Worm (Caenorhabditis elegans) whole organism, L4 larva: Measurements from ENCODE around the gene atrn-1.

Source experiments
- F37D6.2 ChIP-seq: sonication (generic microtip); optimal IDR thresholded peaks from 2 replicates; lab custom pipeline; 2016; ENCODE audit warnings: mild to moderate bottlenecking, missing genetic modification characterization, missing compliant biosample characterization
- F44E2.7 ChIP-seq: fragments of 200-800 bp; sonication (Bioruptor generic); IDR thresholded peaks from 2 replicates; pipeline ENCODE4 v2.1.2; 2022; ENCODE audit warnings: missing genetic modification characterization, missing compliant biosample characterization
- T26A8.4 ChIP-seq: fragments of 200-800 bp; sonication (Bioruptor generic); IDR thresholded peaks from 2 replicates; pipeline ENCODE4 v1.3.6; 2022; ENCODE audit warnings: missing genetic modification characterization, missing compliant biosample characterization
- Y48G9A.11 ChIP-seq: fragments of 200-800 bp; sonication (Bioruptor generic); IDR thresholded peaks from 2 replicates; pipeline ENCODE4 v1.3.6; 2022; ENCODE audit warnings: missing genetic modification reagents, missing genetic modification characterization, missing compliant biosample characterization
- Y75B8A.6 ChIP-seq: fragments of 200-800 bp; sonication (Bioruptor generic); IDR thresholded peaks from 2 replicates; pipeline ENCODE4 v1.3.6; 2022; ENCODE audit warnings: missing genetic modification reagents, missing genetic modification characterization, missing compliant biosample characterization
- aha-1 ChIP-seq: fragments of 150-350 bp; peaks from one replicate; lab custom pipeline; 2014; ENCODE audit warnings: missing biosample characterization, missing genetic modification characterization
- attf-4 ChIP-seq: sonication (generic microtip); optimal IDR thresholded peaks from 3 replicates; lab custom pipeline; 2017; ENCODE audit warnings: missing biosample characterization, missing genetic modification characterization
- ceh-20 ChIP-seq: fragments of 200-800 bp; sonication (Bioruptor generic); IDR thresholded peaks from 2 replicates; pipeline ENCODE4 v1.3.6; 2022; ENCODE audit warnings: missing genetic modification reagents, missing genetic modification characterization, missing compliant biosample characterization
- ceh-28 ChIP-seq: fragments of 150-350 bp; optimal IDR thresholded peaks from 2 replicates; lab custom pipeline; 2014; ENCODE audit warnings: missing biosample characterization, missing genetic modification reagents, missing genetic modification characterization
- ceh-32 ChIP-seq: sonication (generic microtip); optimal IDR thresholded peaks from 2 replicates; lab custom pipeline; 2016; ENCODE audit warnings: mild to moderate bottlenecking, missing genetic modification characterization, missing compliant biosample characterization; ENCODE audit not compliant: poor library complexity
- ces-1 ChIP-seq: fragments of 150-350 bp; sonication (generic microtip); optimal IDR thresholded peaks from 4 replicates; lab custom pipeline; 2014; ENCODE audit warnings: missing biosample characterization, missing genetic modification reagents, missing genetic modification characterization
- ctbp-1 ChIP-seq: fragments of 200-800 bp; sonication (Bioruptor generic); IDR thresholded peaks from 2 replicates; pipeline ENCODE4 v1.3.6; 2022; ENCODE audit warnings: missing genetic modification reagents, missing genetic modification characterization, missing compliant biosample characterization
- daf-19 ChIP-seq: fragments of 200-800 bp; sonication (Bioruptor generic); conservative IDR thresholded peaks from 2 replicates; pipeline ENCODE4 v1.3.6; 2022; ENCODE audit warnings: missing genetic modification characterization, missing compliant biosample characterization
- dmd-9 ChIP-seq: fragments of 200-800 bp; sonication (Bioruptor generic); IDR thresholded peaks from 2 replicates; pipeline ENCODE4 v1.3.6; 2022; ENCODE audit warnings: missing genetic modification reagents, missing genetic modification characterization, missing compliant biosample characterization
- duxl-1 ChIP-seq: sonication (generic microtip); optimal IDR thresholded peaks from 2 replicates; lab custom pipeline; 2016; ENCODE audit warnings: mild to moderate bottlenecking, missing genetic modification characterization, moderate library complexity, missing compliant biosample characterization; ENCODE audit not compliant: poor library complexity
- egl-27 ChIP-seq: sonication (generic microtip); optimal IDR thresholded peaks from 3 replicates; lab custom pipeline; 2017; ENCODE audit warnings: missing biosample characterization, missing genetic modification reagents, missing genetic modification characterization
- fos-1 ChIP-seq: fragments of 150-350 bp; optimal IDR thresholded peaks from 2 replicates; lab custom pipeline; 2014; ENCODE audit warnings: missing biosample characterization, missing genetic modification characterization
- lin-13 ChIP-seq: fragments of 150-350 bp; optimal IDR thresholded peaks from 2 replicates; lab custom pipeline; 2014; ENCODE audit warnings: missing biosample characterization, missing genetic modification reagents, missing genetic modification characterization
- lir-3 ChIP-seq: sonication (generic microtip); optimal IDR thresholded peaks from 2 replicates; lab custom pipeline; 2016; ENCODE audit warnings: mild to moderate bottlenecking, missing genetic modification characterization, missing compliant biosample characterization
- lsy-2 ChIP-seq, 2 experiments: fragments of 150-350 bp in 1 of 2; sonication (generic microtip) in 1 of 2; optimal IDR thresholded peaks; 2 replicates each; lab custom pipeline; 2014 to 2017; ENCODE audit warnings: missing biosample characterization in 2 of 2, missing genetic modification characterization in 2 of 2
- mdl-1 ChIP-seq, 2 experiments: fragments of 150-350 bp in 1 of 2; sonication (generic microtip) in 1 of 2; optimal IDR thresholded peaks; 2 replicates each; lab custom pipeline; 2014 to 2017; ENCODE audit warnings: missing biosample characterization in 2 of 2, missing genetic modification characterization in 2 of 2
- mdt-29 ChIP-seq: fragments of 200-800 bp; sonication (Bioruptor generic); IDR thresholded peaks from 2 replicates; pipeline ENCODE4 v1.3.6; 2022; ENCODE audit warnings: missing genetic modification reagents, missing genetic modification characterization, missing compliant biosample characterization
- mes-2 ChIP-seq: sonication (generic microtip); optimal IDR thresholded peaks from 2 replicates; lab custom pipeline; 2016; ENCODE audit warnings: missing genotype, mild to moderate bottlenecking, missing genetic modification characterization, missing compliant biosample characterization; ENCODE audit not compliant: poor library complexity, severe bottlenecking
- mxl-2 ChIP-seq: fragments of 200-800 bp; sonication (Bioruptor generic); conservative IDR thresholded peaks from 2 replicates; pipeline ENCODE4 v1.3.6; 2022; ENCODE audit warnings: missing genetic modification reagents, missing genetic modification characterization, missing compliant biosample characterization
- mxl-3 ChIP-seq: fragments of 200-800 bp; sonication (Bioruptor generic); optimal IDR thresholded peaks from 2 replicates; lab custom pipeline; 2018; ENCODE audit warnings: mild to moderate bottlenecking, missing genetic modification characterization, missing compliant biosample characterization
- nhr-102 ChIP-seq: sonication (generic microtip); optimal IDR thresholded peaks from 2 replicates; lab custom pipeline; 2016; ENCODE audit warnings: mild to moderate bottlenecking, missing genetic modification characterization, moderate library complexity, missing compliant biosample characterization
- nhr-111 ChIP-seq: fragments of 200-800 bp; sonication (Bioruptor generic); optimal IDR thresholded peaks from 2 replicates; lab custom pipeline; 2018; ENCODE audit warnings: mild to moderate bottlenecking, missing genetic modification characterization, missing compliant biosample characterization
- nhr-237 ChIP-seq: sonication (generic microtip); optimal IDR thresholded peaks from 2 replicates; lab custom pipeline; 2017; ENCODE audit warnings: missing biosample characterization, missing genetic modification characterization
- nhr-25 ChIP-seq: sonication (generic microtip); optimal IDR thresholded peaks from 2 replicates; lab custom pipeline; 2017; ENCODE audit warnings: missing genetic modification characterization, mild to moderate bottlenecking, missing compliant biosample characterization, antibody characterized with exemption, moderate library complexity, borderline replicate concordance; ENCODE audit not compliant: insufficient read depth
- nhr-28 ChIP-seq: fragments of 150-350 bp; optimal IDR thresholded peaks from 2 replicates; lab custom pipeline; 2014; ENCODE audit warnings: missing biosample characterization, missing genetic modification characterization
- nhr-41 ChIP-seq: fragments of 200-800 bp; sonication (Bioruptor generic); IDR thresholded peaks from 2 replicates; pipeline ENCODE4 v1.3.6; 2022; ENCODE audit warnings: missing genetic modification reagents, missing genetic modification characterization, missing compliant biosample characterization
- nhr-42 ChIP-seq: fragments of 200-800 bp; sonication (Bioruptor generic); IDR thresholded peaks from 2 replicates; pipeline ENCODE4 v1.3.6; 2022; ENCODE audit warnings: missing genetic modification characterization, missing compliant biosample characterization
- nhr-48 ChIP-seq: sonication (generic microtip); optimal IDR thresholded peaks from 2 replicates; lab custom pipeline; 2016; ENCODE audit warnings: mild to moderate bottlenecking, missing genetic modification characterization, missing compliant biosample characterization
- nhr-6 ChIP-seq: fragments of 150-350 bp; optimal IDR thresholded peaks from 2 replicates; lab custom pipeline; 2014; ENCODE audit warnings: missing biosample characterization, missing genetic modification characterization
- nhr-76 ChIP-seq: fragments of 150-350 bp; optimal IDR thresholded peaks from 2 replicates; lab custom pipeline; 2014; ENCODE audit warnings: missing biosample characterization, missing genetic modification characterization
- pqm-1 ChIP-seq: sonication (generic microtip); optimal IDR thresholded peaks from 2 replicates; lab custom pipeline; 2017; ENCODE audit warnings: missing biosample characterization, missing genetic modification characterization
- saeg-2 ChIP-seq: fragments of 200-800 bp; sonication (Bioruptor generic); IDR thresholded peaks from 2 replicates; pipeline ENCODE4 v1.3.6; 2022; ENCODE audit warnings: missing genetic modification reagents, missing genetic modification characterization, missing compliant biosample characterization
- sdz-12 ChIP-seq: fragments of 200-800 bp; sonication (Bioruptor generic); optimal IDR thresholded peaks from 2 replicates; lab custom pipeline; 2018; ENCODE audit warnings: mild to moderate bottlenecking, missing genetic modification characterization, missing compliant biosample characterization
- set-16 ChIP-seq: fragments of 200-800 bp; sonication (Bioruptor generic); IDR thresholded peaks from 2 replicates; pipeline ENCODE4 v1.3.6; 2022; ENCODE audit warnings: missing genetic modification reagents, missing genetic modification characterization, missing compliant biosample characterization
- skn-1 ChIP-seq: fragments of 150-350 bp; optimal IDR thresholded peaks from 2 replicates; lab custom pipeline; 2014; ENCODE audit warnings: missing biosample characterization, missing genetic modification characterization
- snpc-4 ChIP-seq: fragments of 150-350 bp; optimal IDR thresholded peaks from 2 replicates; lab custom pipeline; 2014; ENCODE audit warnings: missing biosample characterization, missing genetic modification characterization
- spr-1 ChIP-seq: sonication (generic microtip); optimal IDR thresholded peaks from 2 replicates; lab custom pipeline; 2016; ENCODE audit warnings: mild to moderate bottlenecking, missing genetic modification characterization, missing compliant biosample characterization
- tag-97 ChIP-seq: fragments of 200-800 bp; sonication (Bioruptor generic); IDR thresholded peaks from 2 replicates; pipeline ENCODE4 v1.3.6; 2022; ENCODE audit warnings: missing genetic modification characterization, missing compliant biosample characterization
- unc-130 ChIP-seq: sonication (generic microtip); optimal IDR thresholded peaks from 2 replicates; lab custom pipeline; 2016; ENCODE audit warnings: missing genetic modification reagents, missing genetic modification characterization, missing compliant biosample characterization
- unc-39 ChIP-seq: sonication (generic microtip); optimal IDR thresholded peaks from 2 replicates; lab custom pipeline; 2017; ENCODE audit warnings: missing biosample characterization, missing genetic modification characterization
- unc-62 ChIP-seq, 3 experiments: fragments of 150-350 bp in 1 of 3; sonication (generic microtip); optimal IDR thresholded peaks in 2 of 3; peaks in 1 of 3; 1 replicate in 1 of 3; 2 replicates in 2 of 3; lab custom pipeline; 2014 to 2017; ENCODE audit warnings: missing biosample characterization in 3 of 3, missing genetic modification characterization in 3 of 3, missing genetic modification reagents in 3 of 3, missing genotype in 1 of 3
- vab-7 ChIP-seq: fragments of 200-800 bp; sonication (Bioruptor generic); IDR thresholded peaks from 2 replicates; pipeline ENCODE4 v1.3.6; 2022; ENCODE audit warnings: missing genetic modification reagents, missing genetic modification characterization, missing compliant biosample characterization
- zfp-2 ChIP-seq: sonication (generic microtip); optimal IDR thresholded peaks from 2 replicates; lab custom pipeline; 2016; ENCODE audit warnings: mild to moderate bottlenecking, missing genetic modification characterization, missing compliant biosample characterization
- zfp-3 ChIP-seq: fragments of 200-800 bp; sonication (Bioruptor generic); conservative IDR thresholded peaks from 2 replicates; pipeline ENCODE4 v1.3.6; 2022; ENCODE audit warnings: missing genetic modification reagents, missing genetic modification characterization, missing compliant biosample characterization
- zip-11 ChIP-seq: fragments of 200-800 bp; sonication (Bioruptor generic); IDR thresholded peaks from 2 replicates; pipeline ENCODE4 v1.3.6; 2022; ENCODE audit warnings: missing genetic modification characterization, missing compliant biosample characterization

The atrn-1 gene

DNA sequence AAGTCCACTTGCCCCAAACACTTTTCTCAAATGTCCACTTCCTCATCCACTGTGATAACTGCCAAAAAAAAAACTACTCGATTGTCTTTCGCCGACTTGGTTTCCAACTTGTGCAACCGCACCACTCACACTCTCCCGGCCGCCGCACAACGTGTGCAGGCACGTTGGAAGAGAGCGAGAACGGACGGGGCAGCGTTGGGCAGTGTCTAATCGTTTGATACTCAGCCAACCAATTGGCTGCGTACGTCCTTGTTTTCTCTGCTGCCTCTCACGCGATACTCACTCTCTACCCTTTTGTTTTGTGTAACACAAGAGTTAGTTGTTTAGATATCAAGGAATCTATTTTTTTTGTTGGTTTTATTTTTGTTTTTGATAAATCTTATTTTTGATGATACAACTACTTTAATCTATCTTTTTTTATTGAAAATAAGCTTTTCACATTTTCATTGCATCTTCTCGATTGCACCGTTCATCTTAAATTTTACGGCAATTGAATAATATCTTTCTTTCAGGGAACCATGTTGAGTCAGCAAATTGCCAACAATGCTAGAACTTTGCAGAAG, 42.2 kb downstream of the atrn-1 start, which contains the start of gene sucl-1 (continued):
- TF ChIP-seq duxl-1 (peak; percentile 67), nhr-28 (peak; percentile 90), nhr-48 (peak; percentile 74), T26A8.4 (GFP tag; lab: Robert Waterston, UW) (peak; percentile 69; the same call in 1 of the 2 replicates), pqm-1 (peak; percentile 67), ceh-28 (tag; lab: Kevin White, UChicago) (peak; percentile 21), daf-19 (GFP tag; lab: Robert Waterston, UW) (no peak), ces-1 (no peak), mdl-1 (tag; optimal IDR thresholded peaks at IDR 0.05; lab: Kevin White, UChicago) (peak; percentile 75 to 95), snpc-4 (tag; lab: Kevin White, UChicago) (no peak), nhr-111 (GFP tag; lab: Kevin White, UChicago) (no peak), unc-130 (GFP tag; lab: Kevin White, UChicago) (no peak), nhr-76 (no peak), tag-97 (GFP tag; lab: Robert Waterston, UW) (no peak), zip-11 (GFP tag; lab: Robert Waterston, UW) (no peak), ceh-32 (tag; lab: Kevin White, UChicago) (peak; percentile 7), nhr-102 (tag; lab: Kevin White, UChicago) (peak; percentile 69), ceh-20 (peak; percentile 45; the same call in 1 of the 2 replicates), lir-3 (tag; lab: Kevin White, UChicago) (peak; percentile 17), lsy-2 (tag; optimal IDR thresholded peaks at IDR 0.05; lab: Kevin White, UChicago) (peak; percentile 65 to 89), egl-27 (tag; lab: Kevin White, UChicago) (no peak), Y48G9A.11 (GFP tag; lab: Robert Waterston, UW) (no peak), zfp-2 (no peak), dmd-9 (GFP tag; lab: Robert Waterston, UW) (no peak), set-16 (GFP tag; lab: Robert Waterston, UW) (peak; percentile 66), nhr-6 (tag; lab: Kevin White, UChicago) (peak; percentile 95), mes-2 (tag; lab: Kevin White, UChicago) (peak; percentile 84), skn-1 (tag; lab: Kevin White, UChicago) (no peak), mxl-2 (GFP tag; lab: Robert Waterston, UW) (no peak), F37D6.2 (tag; lab: Kevin White, UChicago) (peak; percentile 23), aha-1 (tag; lab: Kevin White, UChicago) (peak; percentile 100), saeg-2 (no peak), nhr-41 (no peak), mdt-29 (no peak), Y75B8A.6 (GFP tag; lab: Robert Waterston, UW) (no peak), nhr-237 (tag; lab: Kevin White, UChicago) (peak; percentile 11), unc-39 (tag; lab: Kevin White, UChicago) (no peak), mxl-3 (peak; percentile 100), fos-1 (tag; lab: Kevin White, UChicago) (no peak), F44E2.7 (GFP tag; lab: Robert Waterston, UW) (no peak), spr-1 (tag; lab: Kevin White, UChicago) (peak; percentile 74), attf-4 (tag; lab: Kevin White, UChicago) (no peak), lin-13 (GFP tag; lab: Kevin White, UChicago) (peak; percentile 91), ctbp-1 (GFP tag; lab: Robert Waterston, UW) (peak; percentile 80), nhr-42 (no peak), vab-7 (peak; percentile 35; the same call in 1 of the 2 replicates), nhr-25 (tag; lab: Kevin White, UChicago) (peak; percentile 85), sdz-12 (no peak), zfp-3 (GFP tag; lab: Robert Waterston, UW) (no peak), unc-62 (GFP tag; optimal IDR thresholded peaks at IDR 0.05 in 1 of 2; lab: Kevin White, UChicago) (peak in 1 of 2 experiments; percentile 94), unc-62 (tag; optimal IDR thresholded peaks at IDR 0.05; lab: Kevin White, UChicago) (no peak)
